Fruit fly (Drosophila melanogaster) whole organism, wandering third instar larva: ENCODE measurements around the gene CG14537.

Experiments
- CG9705 ChIP-seq: fragments of 200-800 bp; sonication (Bioruptor generic); optimal IDR thresholded peaks from 2 replicates; lab custom pipeline; 2018; ENCODE audit warnings: missing biosample characterization, mild to moderate bottlenecking, missing genetic modification characterization
- Dfd ChIP-seq: fragments of >200 bp; optimal IDR thresholded peaks from 2 replicates; lab custom pipeline; 2017; ENCODE audit warnings: missing biosample characterization, missing genetic modification characterization
- Hnf4 ChIP-seq: fragments of 200-800 bp; sonication (Bioruptor generic); optimal IDR thresholded peaks from 2 replicates; lab custom pipeline; 2016; ENCODE audit warnings: missing biosample characterization, mild to moderate bottlenecking, missing genetic modification characterization
- Hr78 ChIP-seq: fragments of >200 bp; optimal IDR thresholded peaks from 2 replicates; lab custom pipeline; 2017; ENCODE audit warnings: missing biosample characterization, missing genetic modification characterization
- Myc ChIP-seq: fragments of >200 bp; optimal IDR thresholded peaks from 2 replicates; lab custom pipeline; 2017
- N ChIP-seq: fragments of >200 bp; optimal IDR thresholded peaks from 2 replicates; lab custom pipeline; 2018; ENCODE audit warnings: missing biosample characterization, missing external identifiers, missing genetic modification characterization
- OdsH ChIP-seq: fragments of 200-800 bp; sonication (Bioruptor generic); optimal IDR thresholded peaks from 2 replicates; lab custom pipeline; 2016; ENCODE audit warnings: missing biosample characterization, mild to moderate bottlenecking, missing genetic modification characterization
- Rel ChIP-seq, 2 experiments: fragments of 200-800 bp; sonication (Bioruptor generic) in 1 of 2; optimal IDR thresholded peaks; 2 replicates in 1 of 2; 3 replicates in 1 of 2; lab custom pipeline; 2016 to 2019; ENCODE audit warnings: mild to moderate bottlenecking in 2 of 2, missing biosample characterization in 2 of 2, missing genetic modification characterization in 2 of 2, moderate library complexity in 1 of 2
- br ChIP-seq: fragments of 200-800 bp; sonication (Bioruptor generic); optimal IDR thresholded peaks from 2 replicates; lab custom pipeline; 2016; ENCODE audit warnings: missing biosample characterization, missing genetic modification characterization
- lola ChIP-seq: fragments of >200 bp; optimal IDR thresholded peaks from 2 replicates; lab custom pipeline; 2017; ENCODE audit warnings: missing biosample characterization, missing genetic modification characterization
- pan ChIP-seq: fragments of >200 bp; optimal IDR thresholded peaks from 2 replicates; lab custom pipeline; 2017
- psq ChIP-seq: fragments of 200-800 bp; sonication (Bioruptor generic); optimal IDR thresholded peaks from 3 replicates; lab custom pipeline; 2017; ENCODE audit warnings: missing biosample characterization, mild to moderate bottlenecking, missing genetic modification characterization, moderate library complexity
- usp ChIP-seq: fragments of >200 bp; optimal IDR thresholded peaks from 2 replicates; lab custom pipeline; 2017; ENCODE audit warnings: missing biosample characterization, missing genetic modification characterization

DNA sequence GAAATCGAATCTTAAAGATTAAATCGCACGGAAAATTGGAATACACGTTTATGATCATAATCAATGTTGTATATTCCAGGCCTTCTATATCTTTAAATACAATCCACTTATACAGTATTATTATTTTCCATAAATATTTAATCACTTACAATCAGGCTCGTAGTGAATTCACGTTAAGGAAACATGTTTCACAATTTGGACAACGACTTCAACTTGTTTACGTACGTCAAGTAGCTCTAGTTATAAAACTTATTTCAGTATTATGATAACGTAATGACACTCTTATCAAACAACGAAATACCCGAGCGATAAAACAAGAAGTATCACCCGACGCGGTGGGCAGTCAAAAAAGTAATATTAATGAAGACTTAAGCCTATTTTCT is 48.9 kb upstream of the CG14537 start:
- TF ChIP-seq Myc (lab: Kevin White, UChicago), result no peak
- no peak for TF ChIP-seq usp (GFP tag; lab: Kevin White, UChicago)
- no peak for TF ChIP-seq pan (lab: Kevin White, UChicago)
- no peak for TF ChIP-seq Dfd (GFP tag; lab: Kevin White, UChicago)
- no peak for TF ChIP-seq N (GFP tag; lab: Kevin White, UChicago)
- TF ChIP-seq br (GFP tag; lab: Kevin White, UChicago), result no peak
- no peak for TF ChIP-seq CG9705
- TF ChIP-seq Hnf4 (GFP tag; lab: Kevin White, UChicago), result no peak
- TF ChIP-seq lola, result no peak
- TF ChIP-seq Hr78 (GFP tag; lab: Kevin White, UChicago), result no peak
- TF ChIP-seq Rel (GFP tag; optimal IDR thresholded peaks at IDR 0.05; lab: Kevin White, UChicago), result no peak
- TF ChIP-seq Rel (tag; optimal IDR thresholded peaks at IDR 0.05; lab: Kevin White, UChicago), result no peak
- TF ChIP-seq psq, result no peak
- no peak for TF ChIP-seq OdsH (GFP tag; lab: Kevin White, UChicago)
